Worm (Caenorhabditis elegans) whole organism, young adult: Measurements from ENCODE around the gene cutl-11.
A peak's percentile ranks its signal among the peaks of the same experiment; 100 is the strongest.

ENCODE experiments used
- B0019.2 ChIP-seq: fragments of 200-800 bp; sonication (Bioruptor generic); conservative IDR thresholded peaks from 2 replicates; pipeline ENCODE4 v1.3.6; 2022; ENCODE audit warnings: missing genetic modification reagents, missing genetic modification characterization, missing compliant biosample characterization
- F22D6.2 ChIP-seq: sonication (generic microtip); optimal IDR thresholded peaks from 2 replicates; lab custom pipeline; 2016; ENCODE audit warnings: mild to moderate bottlenecking, missing genetic modification characterization, missing compliant biosample characterization
- F37B4.10 ChIP-seq: fragments of 200-800 bp; sonication (Bioruptor generic); IDR thresholded peaks from 2 replicates; pipeline ENCODE4 v1.3.6; 2022; ENCODE audit warnings: missing genetic modification characterization, missing compliant biosample characterization
- K12H6.12 ChIP-seq: fragments of 200-800 bp; sonication (Bioruptor generic); optimal IDR thresholded peaks from 2 replicates; lab custom pipeline; 2018; ENCODE audit warnings: mild to moderate bottlenecking, missing genetic modification characterization, missing compliant biosample characterization
- Y56A3A.18 ChIP-seq: fragments of 200-800 bp; sonication (Bioruptor generic); IDR thresholded peaks from 2 replicates; pipeline ENCODE4 v1.3.6; 2022; ENCODE audit warnings: missing genetic modification reagents, missing genetic modification characterization, missing compliant biosample characterization
- Y95B8A.8 ChIP-seq: fragments of 200-800 bp; sonication (Bioruptor generic); IDR thresholded peaks from 2 replicates; pipeline ENCODE4 v1.3.6; 2022; ENCODE audit warnings: missing genetic modification reagents, missing genetic modification characterization, missing compliant biosample characterization
- aptf-3 ChIP-seq: fragments of 200-800 bp; sonication (Bioruptor generic); IDR thresholded peaks from 2 replicates; pipeline ENCODE4 v1.3.6; 2022; ENCODE audit warnings: missing genetic modification characterization, missing compliant biosample characterization
- bed-2 ChIP-seq: fragments of 200-800 bp; sonication (Bioruptor generic); IDR thresholded peaks from 2 replicates; pipeline ENCODE4 v1.3.6; 2022; ENCODE audit warnings: missing genetic modification reagents, missing genetic modification characterization, missing compliant biosample characterization
- cebp-2 ChIP-seq: fragments of 200-800 bp; sonication (Bioruptor generic); IDR thresholded peaks from 2 replicates; pipeline ENCODE4 v1.3.6; 2022; ENCODE audit warnings: missing genetic modification characterization, missing compliant biosample characterization
- ceh-100 ChIP-seq: fragments of 200-800 bp; sonication (Bioruptor generic); IDR thresholded peaks from 2 replicates; pipeline ENCODE4 v1.3.6; 2022; ENCODE audit warnings: missing genetic modification reagents, missing genetic modification characterization, missing compliant biosample characterization
- dox-1 ChIP-seq: fragments of 200-800 bp; sonication (Bioruptor generic); IDR thresholded peaks from 2 replicates; pipeline ENCODE4 v1.3.6; 2022; ENCODE audit warnings: missing genetic modification reagents, missing genetic modification characterization, missing compliant biosample characterization
- efl-1 ChIP-seq: fragments of 150-350 bp; optimal IDR thresholded peaks from 2 replicates; lab custom pipeline; 2014; ENCODE audit warnings: missing biosample characterization, missing genetic modification reagents, missing genetic modification characterization
- egl-18 ChIP-seq: fragments of 200-800 bp; sonication (Bioruptor generic); IDR thresholded peaks from 2 replicates; pipeline ENCODE4 v1.3.6; 2022; ENCODE audit warnings: missing genetic modification reagents, missing genetic modification characterization, missing compliant biosample characterization
- egl-44 ChIP-seq: fragments of 200-800 bp; sonication (Bioruptor generic); IDR thresholded peaks from 2 replicates; pipeline ENCODE4 v1.3.6; 2022; ENCODE audit warnings: missing genetic modification reagents, missing genetic modification characterization, missing compliant biosample characterization
- egrh-3 ChIP-seq: fragments of 200-800 bp; sonication (Bioruptor generic); IDR thresholded peaks from 2 replicates; pipeline ENCODE4 v1.3.6; 2022; ENCODE audit warnings: missing genetic modification reagents, missing genetic modification characterization, missing compliant biosample characterization
- fkh-3 ChIP-seq: sonication (generic microtip); optimal IDR thresholded peaks from 2 replicates; lab custom pipeline; 2016; ENCODE audit warnings: mild to moderate bottlenecking, missing genetic modification characterization, missing compliant biosample characterization
- hlh-26 ChIP-seq: fragments of 200-800 bp; sonication (Bioruptor generic); conservative IDR thresholded peaks from 2 replicates; pipeline ENCODE4 v1.3.6; 2022; ENCODE audit warnings: missing genetic modification reagents, missing genetic modification characterization, missing compliant biosample characterization
- hmg-1.2 ChIP-seq: fragments of 200-800 bp; sonication (Bioruptor generic); IDR thresholded peaks from 2 replicates; pipeline ENCODE4 v1.3.6; 2022; ENCODE audit warnings: missing genetic modification reagents, missing genetic modification characterization, missing compliant biosample characterization
- hmg-20 ChIP-seq: fragments of 200-800 bp; sonication (Bioruptor generic); IDR thresholded peaks from 2 replicates; pipeline ENCODE4 v1.3.6; 2022; ENCODE audit warnings: missing genetic modification reagents, missing genetic modification characterization, missing compliant biosample characterization
- lag-1 ChIP-seq: fragments of 200-800 bp; sonication (Bioruptor generic); IDR thresholded peaks from 2 replicates; pipeline ENCODE4 v1.3.6; 2022; ENCODE audit warnings: missing genetic modification reagents, missing genetic modification characterization, missing compliant biosample characterization
- let-526 ChIP-seq: fragments of 200-800 bp; sonication (Bioruptor generic); IDR thresholded peaks from 2 replicates; pipeline ENCODE4 v1.3.6; 2022; ENCODE audit warnings: missing genetic modification reagents, missing genetic modification characterization, missing compliant biosample characterization
- let-607 ChIP-seq, 2 experiments: fragments of 200-800 bp in 1 of 2; sonication (Bioruptor generic) in 1 of 2; sonication (generic microtip) in 1 of 2; optimal IDR thresholded peaks; 2 replicates each; lab custom pipeline; 2016 to 2018; ENCODE audit warnings: mild to moderate bottlenecking in 2 of 2, missing compliant biosample characterization in 2 of 2, missing genetic modification characterization in 2 of 2, moderate library complexity in 2 of 2, missing genotype in 1 of 2
- lin-26 ChIP-seq: fragments of 200-800 bp; sonication (Bioruptor generic); IDR thresholded peaks from 2 replicates; pipeline ENCODE4 v1.3.6; 2022; ENCODE audit warnings: missing genetic modification reagents, missing genetic modification characterization, missing compliant biosample characterization
- lin-54 ChIP-seq: fragments of 200-800 bp; sonication (Bioruptor generic); optimal IDR thresholded peaks from 2 replicates; lab custom pipeline; 2018; ENCODE audit warnings: mild to moderate bottlenecking, missing genetic modification characterization, missing compliant biosample characterization
- nfya-1 ChIP-seq: sonication (generic microtip); optimal IDR thresholded peaks from 2 replicates; lab custom pipeline; 2017; ENCODE audit warnings: antibody characterized with exemption, missing compliant biosample characterization, missing genetic modification characterization, borderline replicate concordance; ENCODE audit not compliant: insufficient read depth
- nfya-2 ChIP-seq: fragments of 200-800 bp; sonication (Bioruptor generic); IDR thresholded peaks from 2 replicates; pipeline ENCODE4 v1.3.6; 2022; ENCODE audit warnings: missing genetic modification reagents, missing genetic modification characterization, missing compliant biosample characterization
- nfyb-1 ChIP-seq: fragments of 200-800 bp; sonication (Bioruptor generic); IDR thresholded peaks from 2 replicates; pipeline ENCODE4 v1.3.6; 2022; ENCODE audit warnings: missing genetic modification reagents, missing genetic modification characterization, missing compliant biosample characterization
- nhr-179 ChIP-seq: sonication (generic microtip); optimal IDR thresholded peaks from 2 replicates; lab custom pipeline; 2016; ENCODE audit warnings: mild to moderate bottlenecking, missing genetic modification characterization, missing compliant biosample characterization
- nhr-80 ChIP-seq: sonication (generic microtip); optimal IDR thresholded peaks from 2 replicates; lab custom pipeline; 2016; ENCODE audit warnings: missing genetic modification characterization, missing compliant biosample characterization
- rcor-1 ChIP-seq: fragments of 200-800 bp; sonication (Bioruptor generic); IDR thresholded peaks from 2 replicates; pipeline ENCODE4 v1.3.6; 2022; ENCODE audit warnings: missing genetic modification reagents, missing genetic modification characterization, missing compliant biosample characterization
- sea-2 ChIP-seq: fragments of 200-800 bp; sonication (Bioruptor generic); IDR thresholded peaks from 2 replicates; pipeline ENCODE4 v1.3.6; 2022; ENCODE audit warnings: missing genetic modification characterization, missing compliant biosample characterization
- snpc-1.3 ChIP-seq: sonication (generic microtip); optimal IDR thresholded peaks from 2 replicates; lab custom pipeline; 2017; ENCODE audit warnings: missing genetic modification characterization, mild to moderate bottlenecking, missing compliant biosample characterization, antibody characterized with exemption, moderate library complexity, missing genotype, missing genetic modification reagents; ENCODE audit not compliant: insufficient read depth
- zfh-2 ChIP-seq: fragments of 200-800 bp; sonication (Bioruptor generic); conservative IDR thresholded peaks from 2 replicates; pipeline ENCODE4 v1.3.6; 2022; ENCODE audit warnings: missing genetic modification reagents, missing genetic modification characterization, missing compliant biosample characterization
- zim-3 ChIP-seq: sonication (generic microtip); optimal IDR thresholded peaks from 2 replicates; lab custom pipeline; 2017; ENCODE audit warnings: mild to moderate bottlenecking, missing genetic modification characterization, moderate library complexity, missing compliant biosample characterization
- ztf-22 ChIP-seq: fragments of 200-800 bp; sonication (Bioruptor generic); optimal IDR thresholded peaks from 2 replicates; lab custom pipeline; 2018; ENCODE audit warnings: mild to moderate bottlenecking, missing genetic modification characterization, moderate library complexity, missing compliant biosample characterization
- ztf-3 ChIP-seq: fragments of 200-800 bp; sonication (Bioruptor generic); optimal IDR thresholded peaks from 2 replicates; lab custom pipeline; 2018; ENCODE audit warnings: mild to moderate bottlenecking, missing genetic modification characterization, missing compliant biosample characterization
- ztf-6 ChIP-seq: fragments of 200-800 bp; sonication (Bioruptor generic); IDR thresholded peaks from 2 replicates; pipeline ENCODE4 v1.3.6; 2022; ENCODE audit warnings: missing genetic modification reagents, missing genetic modification characterization, missing compliant biosample characterization

The cutl-11 gene

ce11 chrX:11673063-11673759, 22.6 kb upstream of the cutl-11 start:
- TF ChIP-seq Y56A3A.18 (GFP tag; lab: Robert Waterston, UW) (no peak), B0019.2 (GFP tag; lab: Robert Waterston, UW) (no peak), efl-1 (GFP tag; lab: Kevin White, UChicago) (no peak), nfya-2 (GFP tag; lab: Robert Waterston, UW) (no peak), nhr-179 (tag; lab: Kevin White, UChicago) (no peak), zfh-2 (GFP tag; lab: Robert Waterston, UW) (no peak), rcor-1 (no peak), fkh-3 (tag; lab: Kevin White, UChicago) (no peak), let-607 (tag; optimal IDR thresholded peaks at IDR 0.05; lab: Kevin White, UChicago) (no peak), lag-1 (no peak), ceh-100 (GFP tag; lab: Robert Waterston, UW) (no peak)

- peak; percentile 73; the same call in 1 of the 2 replicates for TF ChIP-seq hmg-1.2
- TF ChIP-seq hlh-26 (GFP tag; lab: Robert Waterston, UW) = no peak
- 0 out of 2 replicates have a peak, but pooled peaks have one; percentile 49 for TF ChIP-seq nfyb-1 (GFP tag; lab: Robert Waterston, UW)
Observed at ce11 chrX:11666545-11667177, 16.0 kb upstream of the cutl-11 start, which contains the start of gene noca-2. Gene noca-2 (plus strand): TSS chrX:11667127.

ce11 chrX:11665522-11666017, 14.9 kb upstream of the cutl-11 start:
- TF ChIP-seq efl-1 (GFP tag; lab: Kevin White, UChicago) (no peak), lin-26 (GFP tag; lab: Robert Waterston, UW) (no peak), Y56A3A.18 (GFP tag; lab: Robert Waterston, UW) (no peak), rcor-1 (no peak), ztf-22 (GFP tag; lab: Kevin White, UChicago) (no peak), snpc-1.3 (no peak), egl-44 (GFP tag; lab: Robert Waterston, UW) (no peak), zim-3 (tag; lab: Kevin White, UChicago) (no peak), let-607 (tag; optimal IDR thresholded peaks at IDR 0.05; lab: Kevin White, UChicago) (no peak), sea-2 (GFP tag; lab: Robert Waterston, UW) (no peak), nfya-2 (GFP tag; lab: Robert Waterston, UW) (no peak), aptf-3 (no peak), Y95B8A.8 (GFP tag; lab: Robert Waterston, UW) (no peak), egl-18 (GFP tag; lab: Robert Waterston, UW) (no peak), cebp-2 (GFP tag; lab: Robert Waterston, UW) (no peak), ztf-3 (GFP tag; lab: Kevin White, UChicago) (no peak), hmg-20 (GFP tag; lab: Robert Waterston, UW) (no peak), ztf-6 (GFP tag; lab: Robert Waterston, UW) (no peak), F22D6.2 (no peak)

ce11 chrX:11664184-11664583, 13.5 kb upstream of the cutl-11 start:
- TF ChIP-seq B0019.2 (GFP tag; lab: Robert Waterston, UW) (no peak), egrh-3 (no peak), K12H6.12 (no peak), bed-2 (no peak), let-526 (no peak), nfya-1 (tag; lab: Kevin White, UChicago) (no peak), lin-54 (GFP tag; lab: Kevin White, UChicago) (no peak), nhr-80 (tag; lab: Kevin White, UChicago) (no peak), F37B4.10 (GFP tag; lab: Robert Waterston, UW) (no peak), egl-18 (GFP tag; lab: Robert Waterston, UW) (no peak), dox-1 (GFP tag; lab: Robert Waterston, UW) (no peak)
